Worm (Caenorhabditis elegans) whole organism, L2 larva: ENCODE measurements around the gene str-248.

ENCODE experiments used
- C34F6.9 ChIP-seq: fragments of 150-350 bp; optimal IDR thresholded peaks from 2 replicates; lab custom pipeline; 2014; ENCODE audit warnings: missing biosample characterization, missing genetic modification characterization
- F13H6.1 ChIP-seq: sonication (generic microtip); optimal IDR thresholded peaks from 2 replicates; lab custom pipeline; 2016; ENCODE audit warnings: missing genetic modification characterization, missing compliant biosample characterization
- R02D3.7 ChIP-seq: fragments of 150-350 bp; optimal IDR thresholded peaks from 2 replicates; lab custom pipeline; 2014; ENCODE audit warnings: missing biosample characterization, missing genetic modification characterization
- blmp-1 ChIP-seq: sonication (generic microtip); optimal IDR thresholded peaks from 2 replicates; lab custom pipeline; 2017; ENCODE audit warnings: missing genetic modification characterization, mild to moderate bottlenecking, missing compliant biosample characterization, antibody characterized with exemption, moderate library complexity; ENCODE audit not compliant: insufficient read depth
- ceh-16 ChIP-seq: fragments of 150-350 bp; optimal IDR thresholded peaks from 2 replicates; lab custom pipeline; 2014; ENCODE audit warnings: missing biosample characterization, missing genetic modification characterization
- elt-1 ChIP-seq: fragments of 150-350 bp; optimal IDR thresholded peaks from 2 replicates; lab custom pipeline; 2014; ENCODE audit warnings: missing biosample characterization, missing genetic modification characterization
- elt-3 ChIP-seq: sonication (generic microtip); optimal IDR thresholded peaks from 2 replicates; lab custom pipeline; 2017; ENCODE audit warnings: missing biosample characterization, missing genetic modification characterization
- gmeb-1 ChIP-seq: fragments of 150-350 bp; optimal IDR thresholded peaks from 2 replicates; lab custom pipeline; 2014; ENCODE audit warnings: missing biosample characterization, missing genetic modification characterization
- lin-11 ChIP-seq: fragments of 150-350 bp; sonication (generic microtip); optimal IDR thresholded peaks from 2 replicates; lab custom pipeline; 2014; ENCODE audit warnings: missing biosample characterization, missing genetic modification characterization, inconsistent platforms, mixed read lengths
- lin-39 ChIP-seq: fragments of 150-350 bp; optimal IDR thresholded peaks from 2 replicates; lab custom pipeline; 2014; ENCODE audit warnings: missing biosample characterization, missing genetic modification reagents, missing genetic modification characterization
- mab-5 ChIP-seq: fragments of 150-350 bp; optimal IDR thresholded peaks from 2 replicates; lab custom pipeline; 2014; ENCODE audit warnings: missing biosample characterization, missing genetic modification characterization
- nhr-129 ChIP-seq: fragments of 150-350 bp; optimal IDR thresholded peaks from 2 replicates; lab custom pipeline; 2014; ENCODE audit warnings: missing biosample characterization, missing genetic modification characterization
- nhr-21 ChIP-seq: fragments of 150-350 bp; optimal IDR thresholded peaks from 2 replicates; lab custom pipeline; 2014; ENCODE audit warnings: missing biosample characterization, missing genetic modification characterization
- nhr-23 ChIP-seq: fragments of 150-350 bp; optimal IDR thresholded peaks from 2 replicates; lab custom pipeline; 2014; ENCODE audit warnings: missing biosample characterization, missing genetic modification reagents, missing genetic modification characterization
- skn-1 ChIP-seq: sonication (generic microtip); optimal IDR thresholded peaks from 2 replicates; lab custom pipeline; 2017; ENCODE audit warnings: missing biosample characterization, missing genetic modification characterization
- sma-3 ChIP-seq: sonication (generic microtip); optimal IDR thresholded peaks from 2 replicates; lab custom pipeline; 2016; ENCODE audit warnings: missing genetic modification reagents, missing genetic modification characterization, missing compliant biosample characterization
- unc-62 ChIP-seq: fragments of 150-350 bp; optimal IDR thresholded peaks from 2 replicates; lab custom pipeline; 2014; ENCODE audit warnings: missing biosample characterization, missing genetic modification reagents, missing genetic modification characterization
- ztf-4 ChIP-seq: fragments of 150-350 bp; optimal IDR thresholded peaks from 2 replicates; lab custom pipeline; 2014; ENCODE audit warnings: missing biosample characterization, missing genetic modification characterization

str-248 gene

ce11 chrV:15578386-15578785, 51.1 kb downstream of the str-248 start, which contains the start of gene F28F8.9 (continued):
- TF ChIP-seq unc-62 (no peak), ztf-4 (tag; lab: Kevin White, UChicago) (no peak), elt-3 (no peak), mab-5 (tag; lab: Kevin White, UChicago) (no peak), R02D3.7 (peak; percentile 87), C34F6.9 (tag; lab: Kevin White, UChicago) (peak; percentile 55), nhr-129 (tag; lab: Kevin White, UChicago) (peak; percentile 66), ceh-16 (tag; lab: Kevin White, UChicago) (no peak), nhr-23 (tag; lab: Kevin White, UChicago) (no peak), sma-3 (GFP tag; lab: Kevin White, UChicago) (peak; percentile 4), skn-1 (tag; lab: Kevin White, UChicago) (no peak), lin-39 (tag; lab: Kevin White, UChicago) (no peak), nhr-21 (tag; lab: Kevin White, UChicago) (no peak), F13H6.1 (tag; lab: Kevin White, UChicago) (no peak), elt-1 (no peak), blmp-1 (tag; lab: Kevin White, UChicago) (no peak), gmeb-1 (tag; lab: Kevin White, UChicago) (peak; percentile 90), lin-11 (tag; lab: Kevin White, UChicago) (no peak)
